Worm (Caenorhabditis elegans): Measurements from ENCODE around the gene zgpa-1.

DNA sequence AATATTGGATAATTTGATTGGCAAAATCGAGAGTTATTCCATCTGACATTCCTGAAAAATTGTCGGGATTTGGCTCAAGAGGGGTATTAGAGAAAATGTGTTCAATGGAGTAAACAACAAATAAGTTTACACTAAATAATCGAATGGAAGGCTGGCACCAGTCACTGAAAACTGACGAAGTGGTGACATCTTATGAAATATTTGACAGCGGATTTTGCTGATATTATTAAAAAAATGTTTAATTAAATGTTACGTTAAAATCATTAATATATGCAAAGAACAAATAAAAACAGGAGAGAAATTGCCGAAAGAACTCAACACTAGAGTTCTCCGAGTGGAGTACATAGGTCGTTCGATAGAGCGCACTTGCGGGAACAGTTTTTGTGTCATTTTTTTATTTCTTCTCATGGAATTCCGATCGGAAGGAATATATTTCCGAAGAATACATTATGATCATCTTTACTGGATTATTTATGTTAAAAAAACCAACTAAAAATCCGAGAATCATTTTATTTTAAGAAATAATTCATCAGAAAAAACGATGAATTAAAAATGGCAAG lies 27.0 kb downstream of the zgpa-1 start, which contains the start of gene tag-322:
- no peak for TF ChIP-seq elt-4 (tag; optimal IDR thresholded peaks at IDR 0.05)
- TF ChIP-seq madf-2 (tag; optimal IDR thresholded peaks at IDR 0.05): no peak

Data from whole organism, late embryonic.